Worm (Caenorhabditis elegans): Measurements from ENCODE around the gene mdmh-35.

DNA sequence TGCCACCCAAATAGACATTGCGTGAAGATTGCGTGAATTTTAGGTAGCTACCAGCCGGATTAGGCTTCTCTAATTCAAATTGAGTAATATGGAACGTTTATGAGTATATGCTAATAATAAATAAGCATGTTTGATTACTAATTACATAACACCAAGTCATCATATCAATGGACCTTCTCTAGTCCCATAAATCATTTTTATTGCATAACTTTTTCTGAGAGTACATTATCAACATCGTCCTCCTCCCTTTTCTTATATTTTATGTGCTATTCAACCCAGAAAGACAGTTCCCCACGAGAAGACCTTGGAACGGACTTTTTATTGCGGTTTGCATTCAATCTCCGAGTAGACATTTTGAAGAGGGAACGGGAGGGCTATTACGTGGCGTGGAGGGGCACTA lies 43.2 kb downstream of the mdmh-35 start:
- TF ChIP-seq lir-3 (tag; optimal IDR thresholded peaks at IDR 0.05) (no peak), nhr-237 (tag; optimal IDR thresholded peaks at IDR 0.05) (no peak)

Measured in whole organism, L4 larva.